Worm (Caenorhabditis elegans) whole organism, mixed stage, embryonic: ENCODE results near the gene lec-10.
A peak's percentile ranks its signal among the peaks of the same experiment; 100 is the strongest.

Experiments used
- M03D4.4 ChIP-seq: sonication (generic microtip); optimal IDR thresholded peaks from 2 replicates; lab custom pipeline; 2017; ENCODE audit warnings: mild to moderate bottlenecking, missing genetic modification characterization, missing compliant biosample characterization
- bed-3 ChIP-seq: fragments of 200-800 bp; sonication (Bioruptor generic); optimal IDR thresholded peaks from 3 replicates; lab custom pipeline; 2018; ENCODE audit warnings: mild to moderate bottlenecking, missing genetic modification characterization, moderate library complexity, missing compliant biosample characterization
- blmp-1 ChIP-seq: fragments of 150-350 bp; optimal IDR thresholded peaks from 2 replicates; lab custom pipeline; 2014; ENCODE audit warnings: missing biosample characterization, missing genetic modification characterization
- ceh-39 ChIP-seq: fragments of 150-350 bp; optimal IDR thresholded peaks from 2 replicates; lab custom pipeline; 2014; ENCODE audit warnings: missing biosample characterization, missing genetic modification characterization
- ceh-83 ChIP-seq: fragments of 200-800 bp; sonication (Bioruptor generic); optimal IDR thresholded peaks from 2 replicates; lab custom pipeline; 2018; ENCODE audit warnings: mild to moderate bottlenecking, missing genetic modification characterization, missing compliant biosample characterization
- ces-1 ChIP-seq: fragments of 150-350 bp; optimal IDR thresholded peaks from 2 replicates; lab custom pipeline; 2014; ENCODE audit warnings: missing biosample characterization, missing genetic modification reagents, missing genetic modification characterization
- cnd-1 ChIP-seq: fragments of 200-800 bp; sonication (Bioruptor generic); optimal IDR thresholded peaks from 2 replicates; lab custom pipeline; 2018; ENCODE audit warnings: mild to moderate bottlenecking, missing genetic modification characterization, missing compliant biosample characterization
- drap-1 ChIP-seq: fragments of 200-800 bp; sonication (Bioruptor generic); optimal IDR thresholded peaks from 3 replicates; lab custom pipeline; 2018; ENCODE audit warnings: mild to moderate bottlenecking, missing genetic modification characterization, missing compliant biosample characterization
- elt-1 ChIP-seq: sonication (generic microtip); optimal IDR thresholded peaks from 2 replicates; lab custom pipeline; 2017; ENCODE audit warnings: missing genetic modification characterization, mild to moderate bottlenecking, missing compliant biosample characterization, antibody characterized with exemption, moderate library complexity, borderline replicate concordance; ENCODE audit not compliant: insufficient read depth
- elt-3 ChIP-seq: fragments of 150-350 bp; optimal IDR thresholded peaks from 2 replicates; lab custom pipeline; 2014; ENCODE audit warnings: missing biosample characterization, missing genetic modification characterization
- ham-2 ChIP-seq: fragments of 200-800 bp; sonication (Bioruptor generic); optimal IDR thresholded peaks from 2 replicates; lab custom pipeline; 2018; ENCODE audit warnings: mild to moderate bottlenecking, missing genetic modification characterization, missing compliant biosample characterization
- hlh-1 ChIP-seq: fragments of 150-350 bp; optimal IDR thresholded peaks from 2 replicates; lab custom pipeline; 2014; ENCODE audit warnings: missing biosample characterization, missing genetic modification reagents, missing genetic modification characterization
- lin-13 ChIP-seq: fragments of 150-350 bp; optimal IDR thresholded peaks from 2 replicates; lab custom pipeline; 2014; ENCODE audit warnings: missing biosample characterization, missing genetic modification characterization
- lin-32 ChIP-seq: fragments of 200-800 bp; sonication (Bioruptor generic); optimal IDR thresholded peaks from 2 replicates; lab custom pipeline; 2018; ENCODE audit warnings: mild to moderate bottlenecking, missing genetic modification characterization, missing compliant biosample characterization
- lsy-2 ChIP-seq: fragments of 150-350 bp; optimal IDR thresholded peaks from 2 replicates; lab custom pipeline; 2014; ENCODE audit warnings: missing biosample characterization, missing genetic modification characterization
- mab-5 ChIP-seq: fragments of 150-350 bp; optimal IDR thresholded peaks from 2 replicates; lab custom pipeline; 2014; ENCODE audit warnings: missing biosample characterization, missing genetic modification characterization
- mep-1 ChIP-seq: fragments of 150-350 bp; optimal IDR thresholded peaks from 2 replicates; lab custom pipeline; 2017; ENCODE audit warnings: missing biosample characterization, missing genetic modification reagents, missing genetic modification characterization, inconsistent platforms
- mls-2 ChIP-seq: sonication (generic microtip); optimal IDR thresholded peaks from 2 replicates; lab custom pipeline; 2016; ENCODE audit warnings: mild to moderate bottlenecking, missing genetic modification characterization, moderate library complexity, missing compliant biosample characterization
- nhr-12 ChIP-seq: fragments of 150-350 bp; optimal IDR thresholded peaks from 2 replicates; lab custom pipeline; 2014; ENCODE audit warnings: missing biosample characterization, missing genetic modification characterization
- nhr-2 ChIP-seq: fragments of 150-350 bp; optimal IDR thresholded peaks from 2 replicates; lab custom pipeline; 2014; ENCODE audit warnings: missing biosample characterization, missing genetic modification characterization
- nhr-237 ChIP-seq: fragments of 150-350 bp; optimal IDR thresholded peaks from 2 replicates; lab custom pipeline; 2014; ENCODE audit warnings: missing biosample characterization, missing genetic modification characterization
- nhr-28 ChIP-seq: fragments of 150-350 bp; optimal IDR thresholded peaks from 2 replicates; lab custom pipeline; 2014; ENCODE audit warnings: missing biosample characterization, missing genetic modification characterization
- pha-4 ChIP-seq: fragments of 150-350 bp; optimal IDR thresholded peaks from 2 replicates; lab custom pipeline; 2018; ENCODE audit warnings: missing biosample characterization, missing genetic modification reagents, missing genetic modification characterization
- snpc-4 ChIP-seq: fragments of 150-350 bp; optimal IDR thresholded peaks from 2 replicates; lab custom pipeline; 2014; ENCODE audit warnings: missing biosample characterization, missing genetic modification characterization
- sptf-1 ChIP-seq: sonication (generic microtip); optimal IDR thresholded peaks from 2 replicates; lab custom pipeline; 2017; ENCODE audit warnings: mild to moderate bottlenecking, missing genetic modification characterization, moderate library complexity, missing compliant biosample characterization
- tbx-8 ChIP-seq: fragments of 200-800 bp; sonication (Bioruptor generic); optimal IDR thresholded peaks from 2 replicates; lab custom pipeline; 2018; ENCODE audit warnings: mild to moderate bottlenecking, missing genetic modification characterization, moderate library complexity, missing compliant biosample characterization
- unc-120 ChIP-seq: sonication (generic microtip); optimal IDR thresholded peaks from 2 replicates; lab custom pipeline; 2017; ENCODE audit warnings: missing genetic modification characterization, missing compliant biosample characterization; ENCODE audit not compliant: poor library complexity, severe bottlenecking
- unc-39 ChIP-seq: fragments of 150-350 bp; optimal IDR thresholded peaks from 2 replicates; lab custom pipeline; 2014; ENCODE audit warnings: missing biosample characterization, missing genetic modification characterization
- unc-62 ChIP-seq: fragments of 150-350 bp; optimal IDR thresholded peaks from 2 replicates; lab custom pipeline; 2014; ENCODE audit warnings: missing biosample characterization, missing genetic modification reagents, missing genetic modification characterization
- zip-8 ChIP-seq: fragments of 150-350 bp; optimal IDR thresholded peaks from 2 replicates; lab custom pipeline; 2014; ENCODE audit warnings: missing biosample characterization, missing genetic modification characterization
- ztf-11 ChIP-seq: fragments of 150-350 bp; optimal IDR thresholded peaks from 2 replicates; lab custom pipeline; 2014; ENCODE audit warnings: missing biosample characterization, missing genetic modification characterization

Gene lec-10

DNA sequence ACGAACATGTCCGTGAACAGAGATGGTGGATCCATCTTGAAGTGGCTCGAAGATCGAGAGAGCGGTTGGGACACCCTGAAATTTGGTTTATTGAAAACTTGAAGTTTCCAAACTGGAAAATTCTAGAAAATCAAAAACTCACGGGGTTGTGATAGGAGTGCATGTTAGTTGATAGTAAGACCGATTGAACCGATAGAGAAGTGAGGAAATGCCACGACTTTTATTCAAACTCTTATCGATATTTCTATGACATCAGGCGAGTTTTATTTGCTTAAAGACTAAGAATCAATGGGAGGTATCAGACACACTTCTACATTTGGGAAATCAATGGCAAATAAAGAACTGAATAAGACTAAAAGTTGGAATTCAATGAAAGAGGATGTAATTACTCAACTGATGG is at the start of gene lec-10:
lec-10 (minus strand) TSS at position 272 of the 400 bp plus-strand sequence.
- TF ChIP-seq elt-3, result no peak
- TF ChIP-seq mep-1, result no peak
- no peak for TF ChIP-seq nhr-12 (tag; lab: Kevin White, UChicago)
- TF ChIP-seq blmp-1 (tag; lab: Kevin White, UChicago), result no peak
- TF ChIP-seq ces-1, result no peak
- no peak for TF ChIP-seq mab-5 (tag; lab: Kevin White, UChicago)
- no peak for TF ChIP-seq lin-32
- TF ChIP-seq unc-120 (tag; lab: Kevin White, UChicago), result no peak
- no peak for TF ChIP-seq snpc-4 (tag; lab: Kevin White, UChicago)
- no peak for TF ChIP-seq unc-39
- TF ChIP-seq cnd-1 (tag; lab: Kevin White, UChicago), result no peak
- no peak for TF ChIP-seq ceh-83
- no peak for TF ChIP-seq nhr-237 (tag; lab: Kevin White, UChicago)
- no peak for TF ChIP-seq unc-62 (GFP tag; lab: Kevin White, UChicago)
- TF ChIP-seq ceh-39 (tag; lab: Kevin White, UChicago), result no peak
- TF ChIP-seq ham-2, result no peak
- no peak for TF ChIP-seq sptf-1 (tag; lab: Kevin White, UChicago)
- TF ChIP-seq, all 35 proteins: peak for 0

- TF ChIP-seq sptf-1 (tag; lab: Kevin White, UChicago), result peak; percentile 44
- no peak for TF ChIP-seq unc-62 (GFP tag; lab: Kevin White, UChicago)
- no peak for TF ChIP-seq nhr-12 (tag; lab: Kevin White, UChicago)
- no peak for TF ChIP-seq nhr-237 (tag; lab: Kevin White, UChicago)
- TF ChIP-seq mls-2 (tag; lab: Kevin White, UChicago), result no peak
- TF ChIP-seq unc-120 (tag; lab: Kevin White, UChicago), result peak; percentile 12
- no peak for TF ChIP-seq bed-3 (GFP tag; lab: Kevin White, UChicago)
- no peak for TF ChIP-seq pha-4 (tag; lab: Kevin White, UChicago)
- no peak for TF ChIP-seq mab-5 (tag; lab: Kevin White, UChicago)
These were observed 49.4 kb upstream of the lec-10 start for ce11 chrV:6538323-6538722.

ce11 chrV:6533030-6533429 is 44.1 kb upstream of the lec-10 start, which contains the start of gene hpo-26:
TSS of gene hpo-26 (minus strand) at chrV:6533060.
- TF ChIP-seq drap-1 (GFP tag; lab: Kevin White, UChicago) (no peak), zip-8 (no peak), ztf-11 (tag; lab: Kevin White, UChicago) (no peak), nhr-28 (tag; lab: Kevin White, UChicago) (no peak), ceh-39 (tag; lab: Kevin White, UChicago) (no peak), nhr-12 (tag; lab: Kevin White, UChicago) (no peak), nhr-2 (no peak), M03D4.4 (no peak), snpc-4 (tag; lab: Kevin White, UChicago) (no peak), hlh-1 (tag; lab: Kevin White, UChicago) (no peak), elt-1 (tag; lab: Kevin White, UChicago) (no peak), sptf-1 (tag; lab: Kevin White, UChicago) (no peak), cnd-1 (tag; lab: Kevin White, UChicago) (no peak), tbx-8 (GFP tag; lab: Kevin White, UChicago) (no peak), lin-32 (no peak)

- no peak for TF ChIP-seq tbx-8 (GFP tag; lab: Kevin White, UChicago)
- TF ChIP-seq elt-3, result no peak
- TF ChIP-seq drap-1 (GFP tag; lab: Kevin White, UChicago), result no peak
- TF ChIP-seq bed-3 (GFP tag; lab: Kevin White, UChicago), result no peak
- no peak for TF ChIP-seq nhr-2
- TF ChIP-seq nhr-12 (tag; lab: Kevin White, UChicago), result no peak
- no peak for TF ChIP-seq ham-2
- no peak for TF ChIP-seq ceh-83
- TF ChIP-seq ceh-39 (tag; lab: Kevin White, UChicago), result no peak
- TF ChIP-seq snpc-4 (tag; lab: Kevin White, UChicago), result no peak
- TF ChIP-seq elt-1 (tag; lab: Kevin White, UChicago), result no peak
- TF ChIP-seq lin-13 (tag; lab: Kevin White, UChicago), result no peak
- TF ChIP-seq lsy-2 (tag; lab: Kevin White, UChicago), result no peak
These were observed 35.8 kb upstream of the lec-10 start, which contains the start of gene acs-1 for ce11 chrV:6524757-6525156. TSS of gene acs-1 (plus strand) at chrV:6524989.
